Fruit fly (Drosophila melanogaster): ENCODE measurements around the gene CG7523.
A peak's percentile ranks its signal among the peaks of the same experiment; 100 is the strongest.

CG7523 gene

DNA sequence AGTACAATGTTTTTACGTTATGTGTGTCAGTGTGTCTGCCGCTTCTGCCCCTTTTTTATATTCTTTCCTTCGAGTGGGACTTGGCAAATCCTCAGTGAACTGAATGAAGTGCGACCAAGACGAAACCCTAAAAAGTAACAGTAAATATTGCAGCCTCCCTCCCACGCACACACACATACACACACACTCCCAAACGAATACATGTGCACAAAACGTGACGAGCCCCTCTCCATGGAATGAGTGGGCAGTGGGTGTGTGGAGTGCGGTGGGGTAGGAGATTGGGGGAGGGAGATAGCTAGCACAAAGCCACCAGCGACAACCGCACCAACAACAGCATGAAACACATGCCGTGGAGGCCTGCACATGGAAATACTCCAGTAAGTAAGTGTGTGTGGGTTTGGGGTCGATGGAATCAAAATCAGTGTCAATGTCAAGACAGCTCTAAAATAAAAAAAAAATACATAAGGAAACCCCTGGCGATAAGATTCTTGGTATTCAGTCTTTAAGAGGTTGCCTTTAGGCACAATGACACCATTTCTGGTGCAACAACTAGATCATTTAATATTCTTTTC, 44.2 kb upstream of the CG7523 start (continued):
- TF ChIP-seq CG15073 (GFP tag; optimal IDR thresholded peaks at IDR 0.05) (no peak), z (GFP tag; IDR thresholded peaks at IDR 0.05) (peak; percentile 43; the same call in 1 of the 3 replicates), fru (optimal IDR thresholded peaks at IDR 0.05) (no peak), CG9932 (GFP tag; IDR thresholded peaks at IDR 0.05) (0 out of 2 replicates have a peak, but pooled peaks have one; percentile 17), gt (GFP tag; IDR thresholded peaks at IDR 0.05) (no peak), pnt (GFP tag; optimal IDR thresholded peaks at IDR 0.05) (no peak), CG13287 (GFP tag; IDR thresholded peaks at IDR 0.05; ENCODE audit: partially characterized antibody) (no peak), ro (GFP tag; IDR thresholded peaks at IDR 0.05) (no peak), Deaf1 (tag; optimal IDR thresholded peaks at IDR 0.05) (peak; percentile 41), kni (GFP tag; optimal IDR thresholded peaks at IDR 0.05) (peak; percentile 41), dysf (GFP tag; IDR thresholded peaks at IDR 0.05) (no peak), CG8290 (GFP tag; optimal IDR thresholded peaks at IDR 0.05) (no peak), CG8290 (tag; optimal IDR thresholded peaks at IDR 0.05) (peak in 1 of 2 experiments; percentile 33), chinmo (GFP tag; IDR thresholded peaks at IDR 0.05; ENCODE audit: partially characterized antibody) (0 out of 4 replicates have a peak, but pooled peaks have one; percentile 40), CG17359 (tag; optimal IDR thresholded peaks at IDR 0.05) (peak; percentile 24), Ets65A (GFP tag) (no peak), cg (GFP tag; optimal IDR thresholded peaks at IDR 0.05) (peak; percentile 79), BtbVII (GFP tag; optimal IDR thresholded peaks at IDR 0.05) (no peak), CG11085 (GFP tag; IDR thresholded peaks at IDR 0.05) (no peak), pzg (GFP tag; optimal IDR thresholded peaks at IDR 0.05) (no peak), CG6854 (GFP tag; optimal IDR thresholded peaks at IDR 0.05) (peak; percentile 9), CG6272 (GFP tag; IDR thresholded peaks at IDR 0.05) (no peak), ttk (GFP tag; IDR thresholded peaks at IDR 0.05) (no peak), al (GFP tag; IDR thresholded peaks at IDR 0.05) (0 out of 2 replicates have a peak, but pooled peaks have one; percentile 28), CG17612 (GFP tag; IDR thresholded peaks at IDR 0.05) (no peak), Hr39 (optimal IDR thresholded peaks at IDR 0.05) (no peak), CG32532 (GFP tag; IDR thresholded peaks at IDR 0.05) (no peak), rib (GFP tag; IDR thresholded peaks at IDR 0.05) (peak; percentile 30; the same call in 1 of the 2 replicates), CG1832 (GFP tag; optimal IDR thresholded peaks at IDR 0.05) (peak; percentile 12), row (GFP tag; IDR thresholded peaks at IDR 0.05) (no peak), Blimp-1 (GFP tag; optimal IDR thresholded peaks at IDR 0.05) (no peak), Antp (GFP tag; optimal IDR thresholded peaks at IDR 0.05) (no peak), HLH3B (GFP tag; IDR thresholded peaks at IDR 0.05) (no peak), bbx (GFP tag; IDR thresholded peaks at IDR 0.05; ENCODE audit: partially characterized antibody) (no peak), CG10321 (GFP tag; IDR thresholded peaks at IDR 0.05) (no peak), Stat92E (GFP tag; optimal IDR thresholded peaks at IDR 0.05) (peak in 1 of 3 experiments; percentile 12), CG32767 (GFP tag; IDR thresholded peaks at IDR 0.05) (no peak), CG10979 (tag; optimal IDR thresholded peaks at IDR 0.05) (no peak), unpg (GFP tag; optimal IDR thresholded peaks at IDR 0.05) (no peak), ems (GFP tag; optimal IDR thresholded peaks at IDR 0.05) (no peak), gem (tag; optimal IDR thresholded peaks at IDR 0.05) (no peak), mirr (GFP tag; optimal IDR thresholded peaks at IDR 0.05) (no peak), ci (GFP tag; IDR thresholded peaks at IDR 0.05) (0 out of 3 replicates have a peak, but pooled peaks have one; percentile 5), lov (optimal IDR thresholded peaks at IDR 0.05) (no peak), lov (GFP tag; IDR thresholded peaks at IDR 0.05) (no peak), CG18476 (GFP tag; optimal IDR thresholded peaks at IDR 0.05) (no peak), hb (GFP tag; IDR thresholded peaks at IDR 0.05; ENCODE audit: partially characterized antibody) (no peak), CG11723 (GFP tag; optimal IDR thresholded peaks at IDR 0.05) (no peak), CG9609 (GFP tag; optimal IDR thresholded peaks at IDR 0.05) (no peak), Hr78 (GFP tag; optimal IDR thresholded peaks at IDR 0.05) (peak in 1 of 2 experiments; percentile 2), Hand (GFP tag; optimal IDR thresholded peaks at IDR 0.05) (no peak)
